Fruit fly (Drosophila melanogaster): ENCODE results near the gene SP1029.

SP1029 gene

dm6 chr3R:29217309-29217708 lies 32.9 kb downstream of the SP1029 start:
- TF ChIP-seq CG10348 (GFP tag; IDR thresholded peaks at IDR 0.05) (no peak), EcR (GFP tag; optimal IDR thresholded peaks at IDR 0.05) (peak; percentile 2)

- no peak for TF ChIP-seq D1 (tag; optimal IDR thresholded peaks at IDR 0.05)
- no peak for TF ChIP-seq CG9948 (tag; optimal IDR thresholded peaks at IDR 0.05)
- TF ChIP-seq rn (GFP tag; IDR thresholded peaks at IDR 0.05) = no peak
- no peak for TF ChIP-seq CG8301 (tag; optimal IDR thresholded peaks at IDR 0.05)
- no peak for TF ChIP-seq CG12605 (GFP tag; IDR thresholded peaks at IDR 0.05)
- no peak for TF ChIP-seq CG17806 (tag; optimal IDR thresholded peaks at IDR 0.05)
- TF ChIP-seq gl (tag; optimal IDR thresholded peaks at IDR 0.05) = no peak
- no peak for TF ChIP-seq CG32121 (GFP tag; IDR thresholded peaks at IDR 0.05)
- TF ChIP-seq EcR (GFP tag; optimal IDR thresholded peaks at IDR 0.05) = no peak
- TF ChIP-seq Pif1B (GFP tag; optimal IDR thresholded peaks at IDR 0.05) = no peak
- TF ChIP-seq CG8159 (tag; optimal IDR thresholded peaks at IDR 0.05) = no peak
- TF ChIP-seq Ets98B (GFP tag; IDR thresholded peaks at IDR 0.05) = no peak
- TF ChIP-seq CG14655 (GFP tag; optimal IDR thresholded peaks at IDR 0.05) = no peak
- TF ChIP-seq Snoo (tag; optimal IDR thresholded peaks at IDR 0.05) = no peak
These were observed 33.8 kb downstream of the SP1029 start for dm6 chr3R:29216484-29216863.

DNA sequence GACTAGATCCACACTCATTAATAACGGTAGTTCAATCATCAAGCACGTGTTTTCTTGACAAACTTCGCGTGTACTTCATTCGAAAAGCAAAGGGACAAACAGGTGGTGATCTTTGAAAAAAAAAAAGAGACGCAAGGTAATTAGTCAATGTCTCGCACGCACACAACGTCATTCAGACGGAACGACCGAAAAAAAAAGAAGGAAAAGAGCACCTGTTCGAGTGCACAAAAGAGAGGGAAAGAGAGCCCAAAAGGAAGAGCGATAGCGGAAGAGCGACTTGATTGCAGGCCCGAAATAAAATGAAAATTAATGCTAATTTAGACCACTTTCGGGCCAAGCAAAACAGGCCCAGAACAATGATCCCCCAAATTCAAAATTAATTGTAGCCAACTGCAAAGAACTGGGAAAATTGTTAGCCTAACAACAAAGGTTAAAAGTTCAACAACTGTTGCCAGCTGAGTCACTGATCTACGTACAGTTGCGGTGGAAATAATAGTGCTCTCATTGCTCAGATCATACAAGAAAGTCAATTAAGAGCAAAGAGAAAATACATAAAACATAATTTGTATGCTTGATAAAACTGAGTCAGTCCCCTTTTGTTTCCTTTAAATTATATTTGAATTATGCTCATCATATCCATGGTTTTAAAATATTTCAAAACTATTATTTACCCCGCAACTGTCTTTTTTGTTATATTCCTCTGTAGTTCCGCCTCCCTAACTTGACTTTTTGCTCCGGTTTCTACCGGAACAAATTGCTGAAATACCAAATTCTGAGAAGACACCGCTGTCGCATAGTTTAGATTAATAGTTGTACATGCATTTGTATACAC lies 34.4 kb downstream of the SP1029 start:
- no peak for TF ChIP-seq gl (tag; optimal IDR thresholded peaks at IDR 0.05)
- TF ChIP-seq CG14655 (GFP tag; optimal IDR thresholded peaks at IDR 0.05) = no peak
- no peak for TF ChIP-seq CG8301 (tag; optimal IDR thresholded peaks at IDR 0.05)
- TF ChIP-seq CG32121 (GFP tag; IDR thresholded peaks at IDR 0.05) = no peak
- no peak for TF ChIP-seq CG10348 (GFP tag; IDR thresholded peaks at IDR 0.05)
- no peak for TF ChIP-seq Pif1A (GFP tag; optimal IDR thresholded peaks at IDR 0.05)
- no peak for TF ChIP-seq fd96Ca (GFP tag; IDR thresholded peaks at IDR 0.05)
- no peak for TF ChIP-seq CG17806 (tag; optimal IDR thresholded peaks at IDR 0.05)

DNA sequence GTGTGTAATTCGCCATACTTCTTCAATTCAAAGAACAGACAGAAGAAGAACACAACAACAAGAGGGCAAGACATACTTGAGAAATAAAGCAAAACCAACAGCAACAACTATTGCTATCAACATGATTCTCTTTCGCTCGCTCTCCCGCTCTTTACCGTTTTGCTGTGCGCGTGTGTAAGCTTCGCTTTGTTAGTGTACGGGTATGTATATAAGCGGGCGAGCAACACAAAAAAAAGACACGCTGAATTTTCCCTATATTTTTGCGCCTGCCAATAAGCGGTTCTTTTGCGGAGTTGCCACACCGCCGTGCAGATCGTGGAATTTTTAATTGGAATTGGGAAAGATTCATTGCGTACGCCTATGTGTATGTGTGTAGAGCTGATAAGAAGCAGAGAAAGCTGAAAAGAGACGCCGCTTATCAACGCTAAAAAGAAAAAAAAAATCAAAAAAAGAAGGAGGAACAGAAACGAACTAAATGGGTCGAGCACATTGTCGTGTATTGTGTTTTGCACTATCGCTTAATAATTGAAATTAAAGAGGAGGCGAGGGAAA lies 35.2 kb downstream of the SP1029 start:
- peak; percentile 47 for TF ChIP-seq CG34367 (tag; optimal IDR thresholded peaks at IDR 0.05)
- TF ChIP-seq Pif1B (GFP tag; optimal IDR thresholded peaks at IDR 0.05) = peak; percentile 68
- TF ChIP-seq CG15710 (tag; optimal IDR thresholded peaks at IDR 0.05) = peak; percentile 36
- TF ChIP-seq fd96Ca (GFP tag; IDR thresholded peaks at IDR 0.05) = peak; percentile 57; the same call in 2 of the 3 replicates
- TF ChIP-seq Pif1A (GFP tag; optimal IDR thresholded peaks at IDR 0.05) = peak; percentile 21
- no peak for TF ChIP-seq CG10348 (GFP tag; IDR thresholded peaks at IDR 0.05)
- TF ChIP-seq rn (GFP tag; IDR thresholded peaks at IDR 0.05) = no peak
- peak; percentile 80 for TF ChIP-seq gl (tag; optimal IDR thresholded peaks at IDR 0.05)
- peak; percentile 50 for TF ChIP-seq Ets98B (GFP tag; IDR thresholded peaks at IDR 0.05)
- peak; percentile 47 for TF ChIP-seq CG14655 (GFP tag; optimal IDR thresholded peaks at IDR 0.05)
- TF ChIP-seq EcR (GFP tag; optimal IDR thresholded peaks at IDR 0.05) = peak; percentile 34
- TF ChIP-seq CG13204 (GFP tag; optimal IDR thresholded peaks at IDR 0.05) = peak; percentile 70
- peak; percentile 32 for TF ChIP-seq CG9948 (tag; optimal IDR thresholded peaks at IDR 0.05)
- peak; percentile 52 for TF ChIP-seq CG8159 (tag; optimal IDR thresholded peaks at IDR 0.05)
- 0 out of 2 replicates have a peak, but pooled peaks have one; percentile 12 for TF ChIP-seq CG32121 (GFP tag; IDR thresholded peaks at IDR 0.05)
- TF ChIP-seq Snoo (tag; optimal IDR thresholded peaks at IDR 0.05) = no peak
- TF ChIP-seq CG17806 (tag; optimal IDR thresholded peaks at IDR 0.05) = peak; percentile 22
- peak; percentile 75 for TF ChIP-seq CG12605 (GFP tag; IDR thresholded peaks at IDR 0.05)
- peak; percentile 79 for TF ChIP-seq CG4496 (GFP tag; IDR thresholded peaks at IDR 0.05)
- peak; percentile 32 for TF ChIP-seq CG8301 (tag; optimal IDR thresholded peaks at IDR 0.05)
- no peak for TF ChIP-seq D1 (tag; optimal IDR thresholded peaks at IDR 0.05)

DNA sequence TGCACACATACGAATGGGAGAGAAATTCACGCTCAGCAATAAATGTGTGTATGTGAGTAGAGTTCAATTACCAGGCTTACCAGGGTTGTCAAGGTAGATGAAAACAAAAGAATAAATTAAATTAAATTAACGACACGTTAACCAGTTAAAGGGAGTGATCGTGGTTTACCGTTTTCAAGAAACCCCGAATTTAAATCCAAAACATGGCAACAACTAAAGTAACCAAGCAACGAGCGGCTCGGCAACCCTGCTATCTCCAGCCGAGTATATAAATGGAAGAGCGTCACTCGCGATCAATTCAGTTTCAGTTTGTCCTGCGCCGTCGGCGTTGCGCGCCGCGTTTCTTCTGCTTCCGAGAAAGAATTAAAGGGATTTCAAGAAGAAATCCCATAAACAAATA lies 36.0 kb downstream of the SP1029 start:
- TF ChIP-seq fd96Ca (GFP tag; IDR thresholded peaks at IDR 0.05) (peak; percentile 100), Pif1B (GFP tag; optimal IDR thresholded peaks at IDR 0.05) (peak; percentile 100), Pif1A (GFP tag; optimal IDR thresholded peaks at IDR 0.05) (peak; percentile 100), CG4496 (GFP tag; IDR thresholded peaks at IDR 0.05) (peak; percentile 100), CG13204 (GFP tag; optimal IDR thresholded peaks at IDR 0.05) (peak; percentile 99), CG32121 (GFP tag; IDR thresholded peaks at IDR 0.05) (peak; percentile 100), CG34367 (tag; optimal IDR thresholded peaks at IDR 0.05) (peak; percentile 100), CG8159 (tag; optimal IDR thresholded peaks at IDR 0.05) (peak; percentile 100), Ets98B (GFP tag; IDR thresholded peaks at IDR 0.05) (peak; percentile 100), CG8301 (tag; optimal IDR thresholded peaks at IDR 0.05) (peak; percentile 100), CG9948 (tag; optimal IDR thresholded peaks at IDR 0.05) (peak; percentile 99), CG17806 (tag; optimal IDR thresholded peaks at IDR 0.05) (peak; percentile 100), CG15710 (tag; optimal IDR thresholded peaks at IDR 0.05) (peak; percentile 100), CG12605 (GFP tag; IDR thresholded peaks at IDR 0.05) (peak; percentile 100), CG14655 (GFP tag; optimal IDR thresholded peaks at IDR 0.05) (peak; percentile 100), CG10348 (GFP tag; IDR thresholded peaks at IDR 0.05) (peak; percentile 96), rn (GFP tag; IDR thresholded peaks at IDR 0.05) (peak; percentile 99), D1 (tag; optimal IDR thresholded peaks at IDR 0.05) (peak; percentile 99), EcR (GFP tag; optimal IDR thresholded peaks at IDR 0.05) (peak; percentile 99), Snoo (tag; optimal IDR thresholded peaks at IDR 0.05) (peak; percentile 100), gl (tag; optimal IDR thresholded peaks at IDR 0.05) (peak; percentile 99)
